Worm (Caenorhabditis elegans): Measurements from ENCODE around the gene fbxa-84.
A peak's percentile ranks its signal among the peaks of the same experiment; 100 is the strongest.

The fbxa-84 gene

DNA sequence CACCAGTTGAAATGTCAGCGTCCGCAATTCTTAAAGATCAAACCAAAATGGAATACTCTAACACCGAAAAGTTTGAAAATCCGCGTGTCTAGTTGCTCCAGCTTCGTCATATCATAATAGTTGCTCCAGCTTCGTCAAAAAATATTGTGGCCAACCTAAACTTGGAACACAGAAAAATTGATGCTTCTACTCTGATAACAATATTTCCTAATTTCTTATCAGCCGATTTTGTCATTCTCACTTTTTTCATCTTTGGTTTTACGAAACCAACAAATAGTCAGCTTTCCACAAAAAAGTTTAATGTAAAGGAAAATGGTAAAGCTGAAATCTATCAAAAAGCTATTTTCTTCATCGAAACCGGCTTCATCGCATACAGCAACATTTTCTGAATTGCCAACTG, at the start of gene fbxa-84:
TSS of gene fbxa-84 (plus strand) at position 34 of the 400 bp plus-strand sequence.
- no peak for TF ChIP-seq ref-1 (GFP tag; conservative IDR thresholded peaks at IDR 0.05)
- TF ChIP-seq med-1 (GFP tag; optimal IDR thresholded peaks at IDR 0.05; ENCODE audit: insufficient read depth), result no peak
- no peak for TF ChIP-seq tab-1 (GFP tag; IDR thresholded peaks at IDR 0.05)
- TF ChIP-seq flt-1 (GFP tag; IDR thresholded peaks at IDR 0.05), result no peak
- TF ChIP-seq klf-2 (GFP tag; conservative IDR thresholded peaks at IDR 0.05), result no peak
- no peak for TF ChIP-seq T22C8.4 (GFP tag; IDR thresholded peaks at IDR 0.05)
- no peak for TF ChIP-seq ztf-29 (GFP tag; IDR thresholded peaks at IDR 0.05)
- TF ChIP-seq ztf-23 (GFP tag; IDR thresholded peaks at IDR 0.05), result no peak
- TF ChIP-seq cog-1 (tag; optimal IDR thresholded peaks at IDR 0.05), result no peak

DNA sequence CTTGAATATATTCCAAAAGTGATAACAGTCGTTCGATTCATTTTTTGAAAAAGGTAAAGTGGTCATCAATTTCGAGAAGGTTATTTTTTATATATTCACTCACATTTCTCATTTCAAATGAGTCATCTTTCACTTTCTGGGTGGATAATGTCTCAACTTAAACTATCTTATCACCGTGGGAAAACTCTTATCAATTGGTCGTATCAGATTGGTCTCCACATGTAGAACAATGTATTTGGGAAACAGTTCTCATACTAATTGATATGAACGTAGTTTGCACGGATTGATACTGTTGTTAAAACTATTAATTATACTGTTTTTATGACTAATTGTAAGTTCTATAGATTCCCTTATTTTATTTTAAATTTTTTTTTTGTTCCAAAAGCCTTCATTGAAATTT, 48.4 kb upstream of the fbxa-84 start:
- TF ChIP-seq flt-1 (GFP tag; IDR thresholded peaks at IDR 0.05) (no peak), med-1 (GFP tag; optimal IDR thresholded peaks at IDR 0.05; ENCODE audit: insufficient read depth) (no peak), ztf-23 (GFP tag; IDR thresholded peaks at IDR 0.05) (no peak), ref-1 (GFP tag; conservative IDR thresholded peaks at IDR 0.05) (no peak), cog-1 (tag; optimal IDR thresholded peaks at IDR 0.05) (no peak), tab-1 (GFP tag; IDR thresholded peaks at IDR 0.05) (no peak)

DNA sequence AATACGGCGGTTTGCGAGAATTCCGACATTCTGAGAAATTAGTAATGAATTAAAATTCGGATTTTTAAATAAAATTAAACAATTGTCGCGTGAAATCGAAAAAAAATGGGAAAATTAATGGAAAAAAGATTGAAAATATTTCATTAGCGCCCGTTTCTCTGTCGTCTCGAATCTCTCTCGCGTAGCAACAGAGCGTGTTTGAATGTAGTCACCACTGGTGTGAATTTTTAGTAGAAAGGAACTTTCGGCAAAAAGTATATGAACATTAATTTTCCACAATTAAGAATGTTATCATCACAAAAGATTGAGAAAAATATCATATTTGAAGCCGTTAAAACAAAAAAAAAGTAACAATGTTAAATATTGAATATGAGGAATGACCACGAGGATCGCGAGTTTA, 45.5 kb upstream of the fbxa-84 start, which contains the start of gene aipl-1:
TSS of gene aipl-1 (minus strand) at position 30 of the 400 bp plus-strand sequence.
- TF ChIP-seq T22C8.4 (GFP tag; IDR thresholded peaks at IDR 0.05), result no peak
- 0 out of 2 replicates have a peak, but pooled peaks have one; percentile 37 for TF ChIP-seq ztf-23 (GFP tag; IDR thresholded peaks at IDR 0.05)
- no peak for TF ChIP-seq klf-2 (GFP tag; conservative IDR thresholded peaks at IDR 0.05)
- peak; percentile 1 for TF ChIP-seq cog-1 (tag; optimal IDR thresholded peaks at IDR 0.05)

DNA sequence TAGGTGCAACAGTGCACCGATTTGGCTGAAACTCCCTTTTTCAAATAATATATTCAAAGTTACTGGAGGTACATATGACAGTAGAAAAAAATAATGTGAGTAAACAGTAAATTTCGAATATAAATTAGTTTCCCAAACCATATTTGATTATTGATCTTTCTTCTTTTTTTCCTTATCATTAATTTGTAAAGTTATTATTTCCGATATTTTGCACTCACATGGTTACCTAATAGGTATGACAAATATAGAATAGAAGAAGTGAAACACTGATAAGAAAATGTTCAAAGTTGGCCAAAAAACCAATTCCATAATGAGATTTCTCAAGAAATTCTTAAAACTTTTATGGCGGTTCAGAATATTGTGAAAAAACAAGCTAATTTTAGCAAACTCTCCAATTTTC, 42.4 kb upstream of the fbxa-84 start:
- TF ChIP-seq klf-2 (GFP tag; conservative IDR thresholded peaks at IDR 0.05), result no peak
- TF ChIP-seq T22C8.4 (GFP tag; IDR thresholded peaks at IDR 0.05), result no peak
- TF ChIP-seq tab-1 (GFP tag; IDR thresholded peaks at IDR 0.05), result no peak

DNA sequence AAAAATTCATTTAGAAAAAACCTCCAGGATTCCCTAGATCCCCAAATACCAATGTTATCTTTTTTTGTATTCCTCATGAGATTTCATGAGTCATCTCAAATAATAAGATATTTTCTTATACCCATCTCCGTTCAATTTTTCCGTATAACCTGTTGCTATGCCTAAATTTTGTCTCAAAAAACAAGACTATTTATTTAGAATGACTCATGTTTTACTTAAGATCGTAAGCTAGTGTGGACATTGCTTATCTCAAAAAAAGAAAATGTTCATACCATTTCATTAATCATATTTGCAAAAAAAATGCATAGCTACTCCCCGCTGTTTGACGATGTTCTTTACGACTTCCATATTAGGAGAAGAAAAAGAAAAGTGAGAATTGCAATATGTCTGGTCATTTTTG, 42.0 kb upstream of the fbxa-84 start, which contains the start of gene K08F9.3:
TSS of gene K08F9.3 (plus strand) at position 301 of the 400 bp plus-strand sequence.
- no peak for TF ChIP-seq tab-1 (GFP tag; IDR thresholded peaks at IDR 0.05)
- TF ChIP-seq ref-1 (GFP tag; conservative IDR thresholded peaks at IDR 0.05), result no peak
- TF ChIP-seq T22C8.4 (GFP tag; IDR thresholded peaks at IDR 0.05), result no peak
- TF ChIP-seq cog-1 (tag; optimal IDR thresholded peaks at IDR 0.05), result no peak
- TF ChIP-seq med-1 (GFP tag; optimal IDR thresholded peaks at IDR 0.05; ENCODE audit: insufficient read depth), result no peak
- no peak for TF ChIP-seq flt-1 (GFP tag; IDR thresholded peaks at IDR 0.05)
- TF ChIP-seq klf-2 (GFP tag; conservative IDR thresholded peaks at IDR 0.05), result no peak
- no peak for TF ChIP-seq ztf-23 (GFP tag; IDR thresholded peaks at IDR 0.05)
- TF ChIP-seq ztf-29 (GFP tag; IDR thresholded peaks at IDR 0.05), result no peak

DNA sequence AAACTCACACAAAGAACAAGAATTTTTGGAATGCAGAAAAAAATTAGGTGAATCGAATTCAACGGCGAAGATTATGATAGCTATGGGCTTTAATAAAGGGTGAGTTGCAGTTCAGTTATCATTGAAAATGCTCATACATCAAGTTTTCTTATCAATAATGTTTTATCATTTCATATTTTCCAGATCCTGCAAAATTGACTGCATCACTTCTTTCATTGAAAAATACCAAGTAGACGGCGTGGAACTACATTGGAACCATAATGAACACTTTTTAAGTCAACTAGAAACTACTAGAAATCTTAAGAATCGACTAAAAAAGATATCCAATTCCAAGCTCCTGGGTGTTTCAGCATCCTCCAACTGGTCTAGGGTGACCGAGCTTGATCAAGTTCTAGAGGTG, 39.0 kb upstream of the fbxa-84 start, which contains the start of gene K08F9.1:
TSS of gene K08F9.1 (minus strand) at position 101 of the 400 bp plus-strand sequence.
- TF ChIP-seq ztf-23 (GFP tag; IDR thresholded peaks at IDR 0.05), result no peak
- no peak for TF ChIP-seq klf-2 (GFP tag; conservative IDR thresholded peaks at IDR 0.05)
- TF ChIP-seq med-1 (GFP tag; optimal IDR thresholded peaks at IDR 0.05; ENCODE audit: insufficient read depth), result no peak
- TF ChIP-seq ref-1 (GFP tag; conservative IDR thresholded peaks at IDR 0.05), result no peak
- TF ChIP-seq ztf-29 (GFP tag; IDR thresholded peaks at IDR 0.05), result no peak
- TF ChIP-seq cog-1 (tag; optimal IDR thresholded peaks at IDR 0.05), result no peak
- TF ChIP-seq T22C8.4 (GFP tag; IDR thresholded peaks at IDR 0.05), result no peak
- no peak for TF ChIP-seq flt-1 (GFP tag; IDR thresholded peaks at IDR 0.05)
- no peak for TF ChIP-seq tab-1 (GFP tag; IDR thresholded peaks at IDR 0.05)

DNA sequence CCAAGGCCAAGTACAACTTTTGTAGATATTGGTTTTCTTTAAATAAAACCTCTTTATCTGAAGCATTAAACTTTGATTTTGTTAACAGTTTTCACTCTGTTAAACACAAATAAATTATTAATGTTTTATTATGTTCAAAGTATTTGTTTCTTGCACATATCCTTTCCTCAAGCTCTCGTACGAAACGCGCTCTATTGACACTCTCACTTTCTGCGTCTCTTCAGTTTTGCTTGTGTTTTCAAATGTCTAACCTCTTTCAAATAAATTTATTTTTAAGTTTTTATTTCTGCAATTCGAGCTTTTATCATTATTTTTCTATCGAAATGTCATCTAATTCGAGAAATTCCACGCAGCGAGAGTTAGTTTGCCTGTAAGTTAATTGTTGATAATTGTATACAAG, 38.4 kb upstream of the fbxa-84 start, which contains the start of gene K08F9.4:
TSS of gene K08F9.4 (plus strand) at position 222 of the 400 bp plus-strand sequence.
- TF ChIP-seq cog-1 (tag; optimal IDR thresholded peaks at IDR 0.05) (no peak), flt-1 (GFP tag; IDR thresholded peaks at IDR 0.05) (no peak), med-1 (GFP tag; optimal IDR thresholded peaks at IDR 0.05; ENCODE audit: insufficient read depth) (no peak), klf-2 (GFP tag; conservative IDR thresholded peaks at IDR 0.05) (no peak), T22C8.4 (GFP tag; IDR thresholded peaks at IDR 0.05) (no peak)

DNA sequence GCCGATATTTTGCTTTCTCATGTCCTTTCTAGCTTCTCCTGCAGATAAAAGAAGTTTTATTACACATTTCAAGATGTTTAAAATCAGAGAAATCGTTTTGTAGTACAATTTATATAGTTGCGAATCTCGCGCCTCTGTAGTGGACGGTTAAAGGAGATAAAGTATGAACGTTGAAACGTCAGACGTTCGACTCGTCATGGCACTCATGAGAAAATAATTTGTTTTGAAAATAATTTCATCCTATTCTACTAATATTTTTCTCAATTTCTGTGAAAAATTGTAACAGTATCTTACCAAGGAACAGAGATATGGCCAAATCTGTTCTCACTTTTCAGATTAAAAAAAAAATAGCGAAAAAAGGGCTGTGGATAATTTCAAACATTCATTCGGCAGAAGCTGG, 34.5 kb upstream of the fbxa-84 start, which contains the start of gene T09F5.20:
TSS of gene T09F5.20 (minus strand) at position 101 of the 400 bp plus-strand sequence.
- no peak for TF ChIP-seq cog-1 (tag; optimal IDR thresholded peaks at IDR 0.05)
- no peak for TF ChIP-seq ztf-23 (GFP tag; IDR thresholded peaks at IDR 0.05)
- no peak for TF ChIP-seq T22C8.4 (GFP tag; IDR thresholded peaks at IDR 0.05)
- no peak for TF ChIP-seq med-1 (GFP tag; optimal IDR thresholded peaks at IDR 0.05; ENCODE audit: insufficient read depth)
- TF ChIP-seq tab-1 (GFP tag; IDR thresholded peaks at IDR 0.05), result no peak

DNA sequence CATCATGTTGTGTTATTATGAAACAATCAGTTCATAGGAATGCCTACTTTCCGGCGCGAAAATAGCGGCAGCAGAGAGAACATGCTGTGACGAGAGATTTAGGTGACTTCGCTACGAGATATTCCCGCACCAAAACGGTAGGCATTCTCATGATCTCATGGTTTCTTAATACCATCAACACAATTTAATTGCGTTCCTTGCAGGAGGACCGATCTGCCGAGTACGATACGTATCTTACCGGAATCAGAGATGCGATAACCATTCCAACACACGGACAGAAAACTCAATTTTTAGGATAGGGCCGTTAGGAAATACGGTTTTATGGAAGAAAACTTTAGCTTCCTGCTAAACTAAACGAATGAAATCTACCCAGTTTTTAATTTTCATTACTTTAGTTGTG, 33.4 kb upstream of the fbxa-84 start, which contains the start of gene T09F5.1:
TSS of gene T09F5.1 (plus strand) at position 301 of the 400 bp plus-strand sequence.
- TF ChIP-seq cog-1 (tag; optimal IDR thresholded peaks at IDR 0.05) (no peak), flt-1 (GFP tag; IDR thresholded peaks at IDR 0.05) (no peak), ref-1 (GFP tag; conservative IDR thresholded peaks at IDR 0.05) (no peak), ztf-23 (GFP tag; IDR thresholded peaks at IDR 0.05) (no peak), tab-1 (GFP tag; IDR thresholded peaks at IDR 0.05) (no peak), klf-2 (GFP tag; conservative IDR thresholded peaks at IDR 0.05) (no peak), med-1 (GFP tag; optimal IDR thresholded peaks at IDR 0.05; ENCODE audit: insufficient read depth) (no peak), T22C8.4 (GFP tag; IDR thresholded peaks at IDR 0.05) (no peak), ztf-29 (GFP tag; IDR thresholded peaks at IDR 0.05) (no peak)

DNA sequence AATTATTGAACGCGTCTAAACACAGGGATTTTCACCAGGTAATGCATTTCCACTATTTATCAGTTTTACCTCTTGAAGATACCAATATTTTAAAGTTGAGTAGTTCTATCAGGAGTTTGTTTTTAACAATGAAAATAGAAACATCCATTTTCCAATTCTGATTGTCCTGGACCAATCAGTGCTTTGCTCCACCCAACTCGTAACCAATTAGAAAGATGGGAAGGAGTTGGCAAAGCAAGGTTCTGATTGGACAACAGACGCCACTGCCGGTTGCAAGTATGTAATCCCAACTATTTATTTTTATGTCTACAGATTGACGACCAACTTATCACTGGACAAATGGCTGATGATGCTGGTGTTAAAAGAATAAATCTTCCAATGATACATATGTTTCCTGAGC, 32.1 kb upstream of the fbxa-84 start:
- TF ChIP-seq ztf-23 (GFP tag; IDR thresholded peaks at IDR 0.05) (no peak), klf-2 (GFP tag; conservative IDR thresholded peaks at IDR 0.05) (no peak), ztf-29 (GFP tag; IDR thresholded peaks at IDR 0.05) (no peak)

DNA sequence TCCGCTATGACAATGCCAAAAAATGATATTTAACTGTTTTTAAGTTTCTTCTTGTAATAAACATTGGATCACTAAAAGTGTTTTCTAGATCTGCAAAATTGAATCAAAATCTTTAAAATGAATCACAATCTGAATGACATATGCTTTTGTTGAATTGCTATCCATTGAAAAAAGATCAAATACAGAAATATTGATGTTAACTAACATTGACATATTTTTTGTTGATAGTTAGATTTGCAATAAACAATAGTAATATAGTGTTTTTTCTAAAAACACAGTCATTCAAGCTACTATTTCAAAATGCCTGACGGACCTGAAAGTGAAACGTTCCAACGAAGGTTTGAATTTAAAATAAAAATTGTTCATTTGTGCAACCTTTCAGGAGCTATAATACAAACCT, 31.6 kb upstream of the fbxa-84 start, which contains the start of gene T09F5.2:
TSS of gene T09F5.2 (plus strand) at position 301 of the 400 bp plus-strand sequence.
- TF ChIP-seq tab-1 (GFP tag; IDR thresholded peaks at IDR 0.05) (no peak), med-1 (GFP tag; optimal IDR thresholded peaks at IDR 0.05; ENCODE audit: insufficient read depth) (no peak), ztf-23 (GFP tag; IDR thresholded peaks at IDR 0.05) (no peak), ztf-29 (GFP tag; IDR thresholded peaks at IDR 0.05) (no peak), klf-2 (GFP tag; conservative IDR thresholded peaks at IDR 0.05) (no peak), flt-1 (GFP tag; IDR thresholded peaks at IDR 0.05) (no peak), ref-1 (GFP tag; conservative IDR thresholded peaks at IDR 0.05) (no peak), cog-1 (tag; optimal IDR thresholded peaks at IDR 0.05) (no peak), T22C8.4 (GFP tag; IDR thresholded peaks at IDR 0.05) (no peak)
